Worm (Caenorhabditis elegans) whole organism, L1 larva: ENCODE data around the gene R01E6.2.

ENCODE experiments used
- C04F5.9 ChIP-seq: sonication (generic microtip); optimal IDR thresholded peaks from 2 replicates; lab custom pipeline; 2016; ENCODE audit warnings: missing genetic modification characterization, missing compliant biosample characterization
- Y116A8C.19 ChIP-seq: sonication (generic microtip); optimal IDR thresholded peaks from 2 replicates; lab custom pipeline; 2016; ENCODE audit warnings: missing compliant biosample characterization, missing genetic modification characterization, borderline replicate concordance
- aha-1 ChIP-seq: fragments of 150-350 bp; optimal IDR thresholded peaks from 2 replicates; lab custom pipeline; 2014; ENCODE audit warnings: missing biosample characterization, missing genetic modification characterization
- alr-1 ChIP-seq: fragments of 200-800 bp; sonication (Bioruptor generic); optimal IDR thresholded peaks from 2 replicates; lab custom pipeline; 2018; ENCODE audit warnings: borderline replicate concordance, mild to moderate bottlenecking, missing genetic modification characterization, missing compliant biosample characterization
- ama-1 ChIP-seq: fragments of 150-350 bp; optimal IDR thresholded peaks from 2 replicates; lab custom pipeline; 2014
- ceh-63 ChIP-seq: fragments of 200-800 bp; sonication (Bioruptor generic); optimal IDR thresholded peaks from 2 replicates; lab custom pipeline; 2018; ENCODE audit warnings: mild to moderate bottlenecking, missing genetic modification characterization, missing compliant biosample characterization
- ceh-8 ChIP-seq: fragments of 200-800 bp; sonication (Bioruptor generic); optimal IDR thresholded peaks from 2 replicates; lab custom pipeline; 2018; ENCODE audit warnings: mild to moderate bottlenecking, missing genetic modification characterization, moderate library complexity, missing compliant biosample characterization
- ceh-82 ChIP-seq, 3 experiments: fragments of 150-350 bp in 1 of 3; sonication (generic microtip) in 2 of 3; optimal IDR thresholded peaks; 2 replicates each; lab custom pipeline; 2014 to 2017; ENCODE audit warnings: missing biosample characterization in 3 of 3, missing genetic modification characterization in 3 of 3
- ceh-88 ChIP-seq: fragments of 200-800 bp; sonication (Bioruptor generic); IDR thresholded peaks from 2 replicates; pipeline ENCODE4 v1.3.6; 2022; ENCODE audit warnings: missing genetic modification characterization, missing compliant biosample characterization
- ces-1 ChIP-seq: fragments of 150-350 bp; optimal IDR thresholded peaks from 2 replicates; lab custom pipeline; 2014; ENCODE audit warnings: missing biosample characterization, missing genetic modification reagents, missing genetic modification characterization
- dpl-1 ChIP-seq, 3 experiments: fragments of 150-350 bp in 2 of 3; sonication (generic microtip) in 1 of 3; optimal IDR thresholded peaks; 2 replicates each; lab custom pipeline; 2014 to 2017; ENCODE audit warnings: missing biosample characterization in 3 of 3, missing genetic modification characterization in 3 of 3, missing genetic modification reagents in 3 of 3
- efl-1 ChIP-seq, 4 experiments: fragments of 150-350 bp; optimal IDR thresholded peaks in 3 of 4; peaks in 1 of 4; 1 replicate in 1 of 4; 2 replicates in 3 of 4; lab custom pipeline; 2014; ENCODE audit warnings: missing biosample characterization in 2 of 4, missing genetic modification characterization in 2 of 4, missing genetic modification reagents in 2 of 4
- egl-27 ChIP-seq, 2 experiments: fragments of 150-350 bp in 1 of 2; sonication (generic microtip); optimal IDR thresholded peaks; 3 replicates each; lab custom pipeline; 2017 to 2018; ENCODE audit warnings: missing biosample characterization in 2 of 2, missing genetic modification characterization in 2 of 2, missing genetic modification reagents in 2 of 2
- elt-2 ChIP-seq: sonication (generic microtip); optimal IDR thresholded peaks from 2 replicates; lab custom pipeline; 2016; ENCODE audit warnings: missing genetic modification characterization, mild to moderate bottlenecking, inconsistent platforms, missing compliant biosample characterization, missing genetic modification reagents
- ets-5 ChIP-seq: fragments of 200-800 bp; sonication (Bioruptor generic); IDR thresholded peaks from 2 replicates; pipeline ENCODE4 v1.3.6; 2022; ENCODE audit warnings: missing genetic modification characterization, missing compliant biosample characterization
- fkh-10 ChIP-seq: sonication (generic microtip); optimal IDR thresholded peaks from 2 replicates; lab custom pipeline; 2017; ENCODE audit warnings: missing biosample characterization, missing genetic modification reagents, missing genetic modification characterization
- fkh-4 ChIP-seq: sonication (generic microtip); optimal IDR thresholded peaks from 2 replicates; lab custom pipeline; 2016; ENCODE audit warnings: missing compliant biosample characterization, missing genetic modification characterization, borderline replicate concordance
- grh-1 ChIP-seq: fragments of 200-800 bp; sonication (Bioruptor generic); IDR thresholded peaks from 2 replicates; pipeline ENCODE4 v1.3.6; 2022; ENCODE audit warnings: missing genetic modification reagents, missing genetic modification characterization, missing compliant biosample characterization
- hlh-4 ChIP-seq: sonication (generic microtip); optimal IDR thresholded peaks from 2 replicates; lab custom pipeline; 2016; ENCODE audit warnings: mild to moderate bottlenecking, missing genetic modification characterization, missing compliant biosample characterization
- irx-1 ChIP-seq: sonication (generic microtip); optimal IDR thresholded peaks from 2 replicates; lab custom pipeline; 2016; ENCODE audit warnings: missing genetic modification characterization, missing compliant biosample characterization
- isw-1 ChIP-seq: fragments of 200-800 bp; sonication (Bioruptor generic); IDR thresholded peaks from 2 replicates; pipeline ENCODE4 v1.3.6; 2022; ENCODE audit warnings: missing genetic modification characterization, missing compliant biosample characterization
- lir-3 ChIP-seq: sonication (generic microtip); optimal IDR thresholded peaks from 2 replicates; lab custom pipeline; 2016; ENCODE audit warnings: mild to moderate bottlenecking, missing genetic modification characterization, moderate library complexity, missing compliant biosample characterization; ENCODE audit not compliant: poor library complexity
- mef-2 ChIP-seq: fragments of 150-350 bp; optimal IDR thresholded peaks from 2 replicates; lab custom pipeline; 2014; ENCODE audit warnings: missing biosample characterization, missing genetic modification characterization
- mep-1 ChIP-seq: fragments of 150-350 bp; optimal IDR thresholded peaks from 2 replicates; lab custom pipeline; 2014; ENCODE audit warnings: missing biosample characterization, missing genetic modification characterization
- nhr-11 ChIP-seq: fragments of 150-350 bp; optimal IDR thresholded peaks from 2 replicates; lab custom pipeline; 2014; ENCODE audit warnings: missing biosample characterization, missing genetic modification characterization
- nhr-28 ChIP-seq: fragments of 150-350 bp; optimal IDR thresholded peaks from 2 replicates; lab custom pipeline; 2014; ENCODE audit warnings: missing biosample characterization, missing genetic modification characterization
- nhr-85 ChIP-seq: sonication (generic microtip); peaks from one replicate; lab custom pipeline; 2016; ENCODE audit warnings: missing genetic modification characterization, inconsistent platforms, missing compliant biosample characterization
- pag-3 ChIP-seq: sonication (generic microtip); optimal IDR thresholded peaks from 2 replicates; lab custom pipeline; 2017; ENCODE audit warnings: missing genetic modification characterization, mild to moderate bottlenecking, missing compliant biosample characterization, antibody characterized with exemption, borderline replicate concordance; ENCODE audit not compliant: insufficient read depth
- pqm-1 ChIP-seq: sonication (generic microtip); optimal IDR thresholded peaks from 3 replicates; lab custom pipeline; 2017; ENCODE audit warnings: missing biosample characterization, missing genetic modification characterization
- snpc-4 ChIP-seq: fragments of 150-350 bp; optimal IDR thresholded peaks from 2 replicates; lab custom pipeline; 2014; ENCODE audit warnings: missing biosample characterization, missing genetic modification characterization
- snu-23 ChIP-seq: sonication (generic microtip); optimal IDR thresholded peaks from 2 replicates; lab custom pipeline; 2016; ENCODE audit warnings: missing genetic modification characterization, missing compliant biosample characterization
- sptf-1 ChIP-seq: fragments of 150-350 bp; optimal IDR thresholded peaks from 2 replicates; lab custom pipeline; 2014; ENCODE audit warnings: missing biosample characterization, missing genetic modification characterization
- tlp-1 ChIP-seq: fragments of 150-350 bp; optimal IDR thresholded peaks from 2 replicates; lab custom pipeline; 2014; ENCODE audit warnings: missing biosample characterization, missing genetic modification characterization
- unc-30 ChIP-seq: sonication (generic microtip); optimal IDR thresholded peaks from 2 replicates; lab custom pipeline; 2017; ENCODE audit warnings: missing biosample characterization, missing genetic modification characterization
- xbp-1 ChIP-seq: sonication (generic microtip); optimal IDR thresholded peaks from 2 replicates; lab custom pipeline; 2016; ENCODE audit warnings: missing genetic modification characterization, missing compliant biosample characterization
- zag-1 ChIP-seq: fragments of 150-350 bp; optimal IDR thresholded peaks from 2 replicates; lab custom pipeline; 2014; ENCODE audit warnings: missing biosample characterization, missing genetic modification characterization
- zip-4 ChIP-seq: fragments of 200-800 bp; sonication (Bioruptor generic); optimal IDR thresholded peaks from 2 replicates; lab custom pipeline; 2018; ENCODE audit warnings: mild to moderate bottlenecking, missing genetic modification characterization, moderate library complexity, missing compliant biosample characterization
- ztf-11 ChIP-seq, 2 experiments: sonication (generic microtip); optimal IDR thresholded peaks; 2 replicates each; lab custom pipeline; 2016 to 2017; ENCODE audit warnings: missing genetic modification characterization in 2 of 2, missing biosample characterization in 1 of 2, missing compliant biosample characterization in 1 of 2

The R01E6.2 gene

DNA sequence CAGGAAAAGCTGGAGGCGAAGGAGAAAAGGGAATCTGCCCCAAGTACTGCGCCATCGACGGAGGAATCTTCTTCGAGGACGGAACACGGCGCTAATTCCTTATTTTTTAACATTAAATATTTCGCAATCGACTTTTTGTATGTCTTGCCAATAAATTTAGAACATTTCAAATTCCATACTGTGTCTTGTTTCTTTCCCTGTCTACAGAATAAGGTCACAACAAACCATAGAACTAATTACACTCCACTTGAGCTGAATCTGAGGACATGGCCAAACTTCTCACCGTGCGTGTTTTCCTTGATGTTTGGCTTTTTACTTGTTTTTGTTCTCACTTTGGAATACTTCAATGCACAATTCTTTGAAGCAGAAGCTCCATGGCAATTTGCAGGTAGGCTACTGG is 26.0 kb upstream of the R01E6.2 start, which contains the start of gene F54B11.4:
Gene F54B11.4 (plus strand): TSS at position 301 of the 400 bp plus-strand sequence.
- TF ChIP-seq grh-1 (no peak), mep-1 (tag; lab: Kevin White, UChicago) (no peak), tlp-1 (tag; lab: Kevin White, UChicago) (no peak), nhr-11 (tag; lab: Kevin White, UChicago) (no peak), pqm-1 (no peak), ztf-11 (tag; optimal IDR thresholded peaks at IDR 0.05; lab: Kevin White, UChicago) (no peak), mef-2 (tag; lab: Kevin White, UChicago) (no peak)

DNA sequence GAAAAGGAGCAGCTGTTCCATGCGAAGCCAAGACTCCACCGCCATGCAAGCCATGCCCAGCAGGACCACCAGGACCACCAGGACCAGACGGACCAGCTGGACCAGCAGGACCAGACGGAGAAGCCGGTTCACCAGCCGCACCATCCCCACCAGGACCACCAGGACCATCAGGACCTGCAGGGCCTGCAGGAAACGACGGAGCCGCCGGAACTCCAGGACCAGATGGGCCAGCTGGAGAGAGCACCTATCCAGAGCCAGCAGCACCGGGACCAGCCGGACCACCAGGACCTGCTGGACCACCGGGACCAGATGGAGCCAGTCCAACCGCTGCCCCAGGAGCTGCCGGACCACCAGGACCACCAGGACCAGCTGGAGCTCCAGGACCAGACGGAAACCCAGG is 25.6 kb upstream of the R01E6.2 start:
- TF ChIP-seq ceh-8 (GFP tag; lab: Kevin White, UChicago) (peak; percentile 35), sptf-1 (no peak)

DNA sequence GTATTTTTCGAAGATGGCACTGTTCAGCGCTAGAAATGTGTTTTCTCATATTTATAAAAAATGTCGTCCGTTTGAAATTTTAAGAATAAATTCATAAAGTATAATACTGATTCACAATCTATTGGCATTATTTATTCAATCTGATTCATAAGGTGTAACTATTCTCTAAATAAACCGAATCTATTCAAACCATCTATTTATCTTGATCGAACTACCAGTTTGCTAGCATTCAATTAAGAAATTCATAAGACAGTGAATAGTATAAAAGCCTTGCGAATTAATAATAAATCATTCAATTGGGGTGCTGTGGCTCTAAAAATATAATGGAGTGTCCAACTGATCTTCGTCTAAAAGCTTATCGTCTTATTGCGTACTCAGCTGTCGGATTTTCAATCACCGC is 24.8 kb upstream of the R01E6.2 start, which contains the start of gene col-44:
Gene col-44 (plus strand): TSS at position 301 of the 400 bp plus-strand sequence.
- no peak for TF ChIP-seq efl-1 (optimal IDR thresholded peaks at IDR 0.05; lab: Kevin White, UChicago)
- TF ChIP-seq efl-1 (GFP tag; optimal IDR thresholded peaks at IDR 0.05 in 1 of 2; lab: Kevin White, UChicago): no peak
- no peak for TF ChIP-seq pag-3 (tag; lab: Kevin White, UChicago)
- no peak for TF ChIP-seq zag-1 (tag; lab: Kevin White, UChicago)
- no peak for TF ChIP-seq tlp-1 (tag; lab: Kevin White, UChicago)
- no peak for TF ChIP-seq nhr-11 (tag; lab: Kevin White, UChicago)
- no peak for TF ChIP-seq isw-1 (GFP tag; lab: Robert Waterston, UW)
- no peak for TF ChIP-seq egl-27 (tag; optimal IDR thresholded peaks at IDR 0.05; lab: Kevin White, UChicago)
- TF ChIP-seq snu-23 (GFP tag; lab: Kevin White, UChicago): no peak
- no peak for TF ChIP-seq ceh-82 (tag; optimal IDR thresholded peaks at IDR 0.05; lab: Kevin White, UChicago)

DNA sequence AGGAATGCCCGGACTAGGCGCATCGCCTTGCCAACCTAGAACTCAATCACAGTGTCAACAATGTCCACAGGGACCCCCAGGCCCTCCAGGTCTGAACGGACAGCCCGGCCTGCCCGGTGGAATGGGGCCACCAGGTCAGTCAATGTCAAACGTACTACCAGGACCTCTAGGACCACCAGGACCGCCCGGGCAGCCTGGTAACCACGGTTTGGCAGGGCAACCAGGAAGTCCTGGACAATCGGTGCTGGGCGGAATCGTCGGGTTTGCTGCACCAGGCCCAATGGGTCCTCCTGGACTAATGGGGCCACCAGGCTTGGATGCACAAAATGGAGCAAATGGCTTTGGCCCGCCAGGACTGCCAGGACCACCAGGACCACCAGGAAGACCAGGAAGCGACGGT is 24.4 kb upstream of the R01E6.2 start:
- no peak for TF ChIP-seq mef-2 (tag; lab: Kevin White, UChicago)
- TF ChIP-seq grh-1: 0 out of 2 replicates have a peak, but pooled peaks have one; percentile 17
- no peak for TF ChIP-seq nhr-11 (tag; lab: Kevin White, UChicago)

DNA sequence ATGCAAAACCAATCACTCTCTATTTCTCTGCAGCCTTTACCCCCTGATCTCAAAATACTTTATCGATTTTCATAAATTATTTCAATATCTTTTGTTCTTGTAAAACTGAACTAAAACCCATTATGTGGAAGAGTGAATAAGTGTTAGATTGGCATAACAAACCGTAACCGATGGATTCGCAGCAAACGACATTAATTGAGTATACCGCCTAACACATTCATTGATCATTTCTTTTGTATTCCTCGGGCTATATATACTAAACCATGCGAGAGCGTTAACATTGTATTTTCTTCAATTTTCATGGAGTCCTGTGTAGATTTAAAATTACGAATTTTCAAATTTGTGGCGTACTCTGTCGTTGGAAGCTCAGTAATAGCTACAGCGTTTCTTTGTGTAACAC is 23.4 kb upstream of the R01E6.2 start, which contains the start of gene col-9:
Gene col-9 (plus strand): TSS at position 301 of the 400 bp plus-strand sequence.
- TF ChIP-seq xbp-1: no peak
- TF ChIP-seq efl-1 (optimal IDR thresholded peaks at IDR 0.05; lab: Kevin White, UChicago): no peak
- peak in 1 of 2 experiments; percentile 80 for TF ChIP-seq efl-1 (GFP tag; optimal IDR thresholded peaks at IDR 0.05 in 1 of 2; lab: Kevin White, UChicago)
- TF ChIP-seq, all 84 proteins: peak for 1

DNA sequence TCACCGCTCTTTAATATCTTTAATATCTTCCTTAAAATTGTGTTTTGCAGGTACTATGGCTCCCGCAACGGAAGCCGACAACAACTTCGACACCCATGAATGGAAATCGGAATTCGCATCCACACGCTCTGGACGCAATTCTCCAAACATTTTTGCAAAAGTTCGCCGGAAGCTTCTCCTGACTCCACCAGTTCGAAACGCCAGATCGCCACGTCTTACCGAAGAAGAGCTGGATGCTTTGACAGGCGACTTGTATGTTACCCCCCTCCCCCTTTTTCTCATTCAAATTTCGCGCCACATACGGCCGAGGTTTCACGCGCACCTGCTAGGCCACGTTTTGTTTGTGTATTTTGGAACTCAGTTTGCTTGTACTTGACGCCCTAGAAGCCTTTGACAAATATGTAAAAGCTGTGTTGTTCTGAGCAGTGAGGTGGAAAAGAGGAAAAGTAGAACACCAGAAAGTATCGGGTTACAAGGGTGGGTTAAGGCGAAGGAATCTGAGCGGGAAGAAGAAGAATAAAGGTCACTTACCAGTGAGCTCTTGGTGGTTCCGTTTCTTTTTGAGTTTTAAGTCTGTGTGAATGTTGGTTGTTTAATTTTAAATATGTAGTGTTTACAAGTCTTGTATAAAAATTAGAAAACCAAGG is 18.5 kb upstream of the R01E6.2 start, which contains the start of gene unc-84:
Gene unc-84 (plus strand): TSS at position 51 of the 647 bp plus-strand sequence.
- TF ChIP-seq ama-1 (lab: Kevin White, UChicago) (no peak), elt-2 (tag; lab: Kevin White, UChicago) (no peak), aha-1 (tag; lab: Kevin White, UChicago) (no peak), nhr-28 (tag; lab: Kevin White, UChicago) (no peak), Y116A8C.19 (no peak), irx-1 (no peak), lir-3 (no peak), fkh-10 (GFP tag; lab: Kevin White, UChicago) (no peak), dpl-1 (GFP tag; optimal IDR thresholded peaks at IDR 0.05; lab: Kevin White, UChicago) (peak; percentile 54 to 78 (median 68)), ztf-11 (tag; optimal IDR thresholded peaks at IDR 0.05; lab: Kevin White, UChicago) (peak in 1 of 2 experiments; percentile 35), alr-1 (tag; lab: Kevin White, UChicago) (no peak), zip-4 (GFP tag; lab: Kevin White, UChicago) (no peak), pag-3 (tag; lab: Kevin White, UChicago) (no peak), tlp-1 (tag; lab: Kevin White, UChicago) (no peak), ces-1 (GFP tag; lab: Kevin White, UChicago) (no peak), ets-5 (GFP tag; lab: Robert Waterston, UW) (no peak), snpc-4 (no peak), isw-1 (GFP tag; lab: Robert Waterston, UW) (no peak), C04F5.9 (tag; lab: Kevin White, UChicago) (no peak), sptf-1 (no peak), xbp-1 (no peak), nhr-85 (peak; percentile 58), fkh-4 (tag; lab: Kevin White, UChicago) (no peak), ceh-88 (GFP tag; lab: Robert Waterston, UW) (no peak), hlh-4 (tag; lab: Kevin White, UChicago) (no peak), ceh-63 (no peak), pqm-1 (no peak), unc-30 (tag; lab: Kevin White, UChicago) (no peak)
